Worm (Caenorhabditis elegans) whole organism, mixed stage, embryonic: ENCODE measurements around the gene gcy-29.

ENCODE experiments used
- M03D4.4 ChIP-seq: sonication (generic microtip); optimal IDR thresholded peaks from 2 replicates; lab custom pipeline; 2017; ENCODE audit warnings: mild to moderate bottlenecking, missing genetic modification characterization, missing compliant biosample characterization
- bed-3 ChIP-seq: fragments of 200-800 bp; sonication (Bioruptor generic); optimal IDR thresholded peaks from 3 replicates; lab custom pipeline; 2018; ENCODE audit warnings: mild to moderate bottlenecking, missing genetic modification characterization, moderate library complexity, missing compliant biosample characterization
- blmp-1 ChIP-seq: fragments of 150-350 bp; optimal IDR thresholded peaks from 2 replicates; lab custom pipeline; 2014; ENCODE audit warnings: missing biosample characterization, missing genetic modification characterization
- ceh-39 ChIP-seq: fragments of 150-350 bp; optimal IDR thresholded peaks from 2 replicates; lab custom pipeline; 2014; ENCODE audit warnings: missing biosample characterization, missing genetic modification characterization
- ceh-43 ChIP-seq: fragments of 200-800 bp; sonication (Bioruptor generic); optimal IDR thresholded peaks from 2 replicates; lab custom pipeline; 2018; ENCODE audit warnings: mild to moderate bottlenecking, missing genetic modification characterization, moderate library complexity, missing compliant biosample characterization
- ceh-83 ChIP-seq: fragments of 200-800 bp; sonication (Bioruptor generic); optimal IDR thresholded peaks from 2 replicates; lab custom pipeline; 2018; ENCODE audit warnings: mild to moderate bottlenecking, missing genetic modification characterization, missing compliant biosample characterization
- ces-1 ChIP-seq: fragments of 150-350 bp; optimal IDR thresholded peaks from 2 replicates; lab custom pipeline; 2014; ENCODE audit warnings: missing biosample characterization, missing genetic modification reagents, missing genetic modification characterization
- cnd-1 ChIP-seq: fragments of 200-800 bp; sonication (Bioruptor generic); optimal IDR thresholded peaks from 2 replicates; lab custom pipeline; 2018; ENCODE audit warnings: mild to moderate bottlenecking, missing genetic modification characterization, missing compliant biosample characterization
- drap-1 ChIP-seq: fragments of 200-800 bp; sonication (Bioruptor generic); optimal IDR thresholded peaks from 3 replicates; lab custom pipeline; 2018; ENCODE audit warnings: mild to moderate bottlenecking, missing genetic modification characterization, missing compliant biosample characterization
- elt-1 ChIP-seq: sonication (generic microtip); optimal IDR thresholded peaks from 2 replicates; lab custom pipeline; 2017; ENCODE audit warnings: missing genetic modification characterization, mild to moderate bottlenecking, missing compliant biosample characterization, antibody characterized with exemption, moderate library complexity, borderline replicate concordance; ENCODE audit not compliant: insufficient read depth
- elt-3 ChIP-seq: fragments of 150-350 bp; optimal IDR thresholded peaks from 2 replicates; lab custom pipeline; 2014; ENCODE audit warnings: missing biosample characterization, missing genetic modification characterization
- flh-1 ChIP-seq: fragments of 200-800 bp; sonication (Bioruptor generic); optimal IDR thresholded peaks from 2 replicates; lab custom pipeline; 2018; ENCODE audit warnings: mild to moderate bottlenecking, missing genetic modification characterization, moderate library complexity, missing compliant biosample characterization
- ham-2 ChIP-seq: fragments of 200-800 bp; sonication (Bioruptor generic); optimal IDR thresholded peaks from 2 replicates; lab custom pipeline; 2018; ENCODE audit warnings: mild to moderate bottlenecking, missing genetic modification characterization, missing compliant biosample characterization
- hlh-1 ChIP-seq: fragments of 150-350 bp; optimal IDR thresholded peaks from 2 replicates; lab custom pipeline; 2014; ENCODE audit warnings: missing biosample characterization, missing genetic modification reagents, missing genetic modification characterization
- lin-13 ChIP-seq: fragments of 150-350 bp; optimal IDR thresholded peaks from 2 replicates; lab custom pipeline; 2014; ENCODE audit warnings: missing biosample characterization, missing genetic modification characterization
- lin-32 ChIP-seq: fragments of 200-800 bp; sonication (Bioruptor generic); optimal IDR thresholded peaks from 2 replicates; lab custom pipeline; 2018; ENCODE audit warnings: mild to moderate bottlenecking, missing genetic modification characterization, missing compliant biosample characterization
- lsy-2 ChIP-seq: fragments of 150-350 bp; optimal IDR thresholded peaks from 2 replicates; lab custom pipeline; 2014; ENCODE audit warnings: missing biosample characterization, missing genetic modification characterization
- mab-5 ChIP-seq: fragments of 150-350 bp; optimal IDR thresholded peaks from 2 replicates; lab custom pipeline; 2014; ENCODE audit warnings: missing biosample characterization, missing genetic modification characterization
- mep-1 ChIP-seq: fragments of 150-350 bp; optimal IDR thresholded peaks from 2 replicates; lab custom pipeline; 2017; ENCODE audit warnings: missing biosample characterization, missing genetic modification reagents, missing genetic modification characterization, inconsistent platforms
- mls-2 ChIP-seq: sonication (generic microtip); optimal IDR thresholded peaks from 2 replicates; lab custom pipeline; 2016; ENCODE audit warnings: mild to moderate bottlenecking, missing genetic modification characterization, moderate library complexity, missing compliant biosample characterization
- nhr-12 ChIP-seq: fragments of 150-350 bp; optimal IDR thresholded peaks from 2 replicates; lab custom pipeline; 2014; ENCODE audit warnings: missing biosample characterization, missing genetic modification characterization
- nhr-2 ChIP-seq: fragments of 150-350 bp; optimal IDR thresholded peaks from 2 replicates; lab custom pipeline; 2014; ENCODE audit warnings: missing biosample characterization, missing genetic modification characterization
- nhr-237 ChIP-seq: fragments of 150-350 bp; optimal IDR thresholded peaks from 2 replicates; lab custom pipeline; 2014; ENCODE audit warnings: missing biosample characterization, missing genetic modification characterization
- nhr-28 ChIP-seq: fragments of 150-350 bp; optimal IDR thresholded peaks from 2 replicates; lab custom pipeline; 2014; ENCODE audit warnings: missing biosample characterization, missing genetic modification characterization
- nhr-76 ChIP-seq: sonication (generic microtip); optimal IDR thresholded peaks from 2 replicates; lab custom pipeline; 2017; ENCODE audit warnings: missing biosample characterization, missing genetic modification characterization
- pha-4 ChIP-seq: fragments of 150-350 bp; optimal IDR thresholded peaks from 2 replicates; lab custom pipeline; 2018; ENCODE audit warnings: missing biosample characterization, missing genetic modification reagents, missing genetic modification characterization
- sem-2 ChIP-seq: fragments of 200-800 bp; sonication (Bioruptor generic); optimal IDR thresholded peaks from 2 replicates; lab custom pipeline; 2018; ENCODE audit warnings: mild to moderate bottlenecking, missing genetic modification characterization, missing compliant biosample characterization
- snpc-4 ChIP-seq: fragments of 150-350 bp; optimal IDR thresholded peaks from 2 replicates; lab custom pipeline; 2014; ENCODE audit warnings: missing biosample characterization, missing genetic modification characterization
- sptf-1 ChIP-seq: sonication (generic microtip); optimal IDR thresholded peaks from 2 replicates; lab custom pipeline; 2017; ENCODE audit warnings: mild to moderate bottlenecking, missing genetic modification characterization, moderate library complexity, missing compliant biosample characterization
- tbx-8 ChIP-seq: fragments of 200-800 bp; sonication (Bioruptor generic); optimal IDR thresholded peaks from 2 replicates; lab custom pipeline; 2018; ENCODE audit warnings: mild to moderate bottlenecking, missing genetic modification characterization, moderate library complexity, missing compliant biosample characterization
- unc-120 ChIP-seq: sonication (generic microtip); optimal IDR thresholded peaks from 2 replicates; lab custom pipeline; 2017; ENCODE audit warnings: missing genetic modification characterization, missing compliant biosample characterization; ENCODE audit not compliant: poor library complexity, severe bottlenecking
- unc-39 ChIP-seq: fragments of 150-350 bp; optimal IDR thresholded peaks from 2 replicates; lab custom pipeline; 2014; ENCODE audit warnings: missing biosample characterization, missing genetic modification characterization
- unc-62 ChIP-seq: fragments of 150-350 bp; optimal IDR thresholded peaks from 2 replicates; lab custom pipeline; 2014; ENCODE audit warnings: missing biosample characterization, missing genetic modification reagents, missing genetic modification characterization
- zip-8 ChIP-seq: fragments of 150-350 bp; optimal IDR thresholded peaks from 2 replicates; lab custom pipeline; 2014; ENCODE audit warnings: missing biosample characterization, missing genetic modification characterization
- ztf-11 ChIP-seq: fragments of 150-350 bp; optimal IDR thresholded peaks from 2 replicates; lab custom pipeline; 2014; ENCODE audit warnings: missing biosample characterization, missing genetic modification characterization

gcy-29 gene

DNA sequence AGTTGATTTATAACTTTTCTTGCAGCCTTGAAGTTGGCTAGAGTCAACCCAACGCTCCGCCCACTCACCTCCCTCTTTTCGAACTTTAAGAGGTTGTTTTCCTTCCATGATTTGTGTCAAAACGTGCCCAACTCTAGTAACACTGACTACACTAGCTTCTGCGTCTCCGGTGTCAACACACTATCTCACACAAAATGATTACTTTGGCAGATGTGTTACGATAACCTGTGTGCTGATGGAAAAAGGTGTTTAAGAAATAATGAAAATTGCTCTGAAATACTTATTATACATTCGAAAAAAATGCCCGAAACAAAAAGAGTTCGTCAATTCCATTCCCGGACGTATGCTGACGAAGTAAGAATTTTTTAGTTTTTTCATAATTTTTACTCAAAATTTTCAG is 45.6 kb downstream of the gcy-29 start, which contains the start of gene K10H10.6:
TSS of gene K10H10.6 (plus strand) at position 301 of the 400 bp plus-strand sequence.
- no peak for TF ChIP-seq nhr-12
- no peak for TF ChIP-seq M03D4.4
- TF ChIP-seq nhr-237 = no peak
- TF ChIP-seq ces-1 = no peak
- TF ChIP-seq pha-4 (tag; lab: Kevin White, UChicago) = no peak
- TF ChIP-seq flh-1 = no peak
- TF ChIP-seq elt-1 (tag; lab: Kevin White, UChicago) = no peak
- no peak for TF ChIP-seq tbx-8 (GFP tag; lab: Kevin White, UChicago)
- TF ChIP-seq unc-120 (tag; lab: Kevin White, UChicago) = no peak
- no peak for TF ChIP-seq snpc-4 (tag; lab: Kevin White, UChicago)
- no peak for TF ChIP-seq elt-3 (tag; lab: Kevin White, UChicago)
- TF ChIP-seq mls-2 (tag; lab: Kevin White, UChicago) = no peak
- no peak for TF ChIP-seq unc-39 (tag; lab: Kevin White, UChicago)
- TF ChIP-seq zip-8 (tag; lab: Kevin White, UChicago) = no peak
- no peak for TF ChIP-seq mep-1 (tag; lab: Kevin White, UChicago)
- no peak for TF ChIP-seq lin-32 (GFP tag; lab: Kevin White, UChicago)
- no peak for TF ChIP-seq blmp-1 (tag; lab: Kevin White, UChicago)

ce11 chrII:14501447-14501846 is 47.1 kb downstream of the gcy-29 start, which contains the start of gene K10H10.5:
Gene K10H10.5, plus strand, starts transcription at chrII:14501747.
- no peak for TF ChIP-seq unc-39 (tag; lab: Kevin White, UChicago)
- TF ChIP-seq M03D4.4 = no peak
- no peak for TF ChIP-seq mep-1 (tag; lab: Kevin White, UChicago)
- TF ChIP-seq nhr-76 (tag; lab: Kevin White, UChicago) = no peak
- TF ChIP-seq elt-3 (tag; lab: Kevin White, UChicago) = no peak
- no peak for TF ChIP-seq flh-1
- no peak for TF ChIP-seq blmp-1 (tag; lab: Kevin White, UChicago)
- no peak for TF ChIP-seq ham-2 (GFP tag; lab: Kevin White, UChicago)
- no peak for TF ChIP-seq bed-3 (GFP tag; lab: Kevin White, UChicago)
- TF ChIP-seq mls-2 (tag; lab: Kevin White, UChicago) = no peak
- TF ChIP-seq sptf-1 (tag; lab: Kevin White, UChicago) = no peak
- TF ChIP-seq, all 35 proteins: peak for 0

ce11 chrII:14500122-14500521 is 48.5 kb downstream of the gcy-29 start, which contains the start of gene K10H10.4:
Gene K10H10.4, plus strand, starts transcription at chrII:14500422.
- no peak for TF ChIP-seq unc-120 (tag; lab: Kevin White, UChicago)
- TF ChIP-seq hlh-1 = no peak
- no peak for TF ChIP-seq tbx-8 (GFP tag; lab: Kevin White, UChicago)
- no peak for TF ChIP-seq ceh-83

DNA sequence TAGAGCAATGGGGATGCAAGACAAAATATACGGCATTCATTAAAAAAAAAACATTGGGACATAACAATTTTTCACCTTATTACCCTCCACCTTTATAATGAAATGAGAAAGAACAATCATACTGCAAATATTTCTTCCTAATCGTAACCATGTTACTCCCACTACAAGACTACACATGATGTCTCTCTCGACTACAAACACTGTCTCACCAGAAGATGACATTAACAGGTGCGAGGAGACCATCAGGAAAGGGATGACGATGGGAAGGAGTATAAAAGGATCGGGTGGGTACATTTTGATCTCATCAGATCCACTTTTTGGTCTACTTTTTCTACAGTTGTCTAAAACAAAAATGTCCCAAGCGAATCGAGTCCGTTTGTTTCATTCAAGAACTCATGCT is 50.7 kb downstream of the gcy-29 start, which contains the start of gene dhs-8:
TSS of gene dhs-8 (plus strand) at position 179 of the 400 bp plus-strand sequence.
- no peak for TF ChIP-seq ceh-43 (GFP tag; lab: Kevin White, UChicago)
- no peak for TF ChIP-seq unc-39 (tag; lab: Kevin White, UChicago)
- peak; percentile 12 for TF ChIP-seq nhr-28 (tag; lab: Kevin White, UChicago)
- no peak for TF ChIP-seq drap-1 (GFP tag; lab: Kevin White, UChicago)
- TF ChIP-seq nhr-12 = peak; percentile 25

- TF ChIP-seq unc-62 (peak; percentile 52), lin-32 (GFP tag; lab: Kevin White, UChicago) (peak; percentile 94), sptf-1 (tag; lab: Kevin White, UChicago) (peak; percentile 94), tbx-8 (GFP tag; lab: Kevin White, UChicago) (peak; percentile 82), nhr-76 (tag; lab: Kevin White, UChicago) (no peak), ces-1 (no peak), bed-3 (GFP tag; lab: Kevin White, UChicago) (peak; percentile 82), blmp-1 (tag; lab: Kevin White, UChicago) (no peak), zip-8 (tag; lab: Kevin White, UChicago) (no peak), ztf-11 (no peak), mls-2 (tag; lab: Kevin White, UChicago) (peak; percentile 94), hlh-1 (peak; percentile 87), drap-1 (GFP tag; lab: Kevin White, UChicago) (peak; percentile 88), ceh-39 (tag; lab: Kevin White, UChicago) (peak; percentile 39), lsy-2 (peak; percentile 49), ceh-83 (peak; percentile 96), ham-2 (GFP tag; lab: Kevin White, UChicago) (peak; percentile 89), M03D4.4 (peak; percentile 93), unc-39 (tag; lab: Kevin White, UChicago) (no peak), nhr-12 (peak; percentile 88), elt-1 (tag; lab: Kevin White, UChicago) (no peak), snpc-4 (tag; lab: Kevin White, UChicago) (no peak), lin-13 (peak; percentile 72), sem-2 (GFP tag; lab: Kevin White, UChicago) (peak; percentile 87), ceh-43 (GFP tag; lab: Kevin White, UChicago) (peak; percentile 88), flh-1 (peak; percentile 71), mab-5 (no peak), mep-1 (tag; lab: Kevin White, UChicago) (peak; percentile 54), pha-4 (tag; lab: Kevin White, UChicago) (peak; percentile 80), nhr-237 (peak; percentile 70), nhr-28 (tag; lab: Kevin White, UChicago) (peak; percentile 63), cnd-1 (tag; lab: Kevin White, UChicago) (peak; percentile 94), elt-3 (tag; lab: Kevin White, UChicago) (peak; percentile 80), unc-120 (tag; lab: Kevin White, UChicago) (peak; percentile 90), nhr-2 (no peak)
These were observed 51.8 kb downstream of the gcy-29 start for ce11 chrII:14496809-14497208.
